Worm (Caenorhabditis elegans): ENCODE measurements around the gene C15C8.4.

Gene C15C8.4

DNA sequence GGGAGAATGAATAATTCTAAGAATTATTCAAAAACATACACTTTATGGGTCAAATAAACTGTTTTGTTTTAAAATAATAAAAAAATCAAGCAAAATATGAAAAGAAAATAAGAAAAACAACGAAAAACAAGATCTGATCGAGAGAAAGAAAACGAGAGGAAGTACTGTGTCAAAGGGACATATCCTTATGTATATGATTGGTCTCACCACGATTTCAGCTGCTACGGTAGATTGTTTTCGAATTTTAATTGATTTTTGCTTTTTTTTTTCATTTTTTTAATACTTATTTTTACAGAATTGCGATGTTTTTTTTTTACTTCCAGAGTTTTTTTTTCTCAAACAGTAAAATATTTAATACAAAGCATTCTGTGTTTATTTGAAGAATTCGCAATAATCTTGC, 50.5 kb downstream of the C15C8.4 start:
- TF ChIP-seq snpc-1.3 (tag; optimal IDR thresholded peaks at IDR 0.05; ENCODE audit: insufficient read depth): peak; percentile 18
- no peak for TF ChIP-seq aptf-2 (GFP tag; conservative IDR thresholded peaks at IDR 0.05)
- no peak for TF ChIP-seq F39B2.1 (GFP tag; IDR thresholded peaks at IDR 0.05)
- no peak for TF ChIP-seq tbx-9 (tag; optimal IDR thresholded peaks at IDR 0.05; ENCODE audit: borderline replicate concordance)
- TF ChIP-seq snpc-3.4 (tag; optimal IDR thresholded peaks at IDR 0.05): peak; percentile 0
- no peak for TF ChIP-seq efl-1 (GFP tag; optimal IDR thresholded peaks at IDR 0.05)
- no peak for TF ChIP-seq let-607 (tag; optimal IDR thresholded peaks at IDR 0.05)
- TF ChIP-seq F37B4.10 (GFP tag; IDR thresholded peaks at IDR 0.05): no peak
- no peak for TF ChIP-seq T07F8.4 (tag; optimal IDR thresholded peaks at IDR 0.05)
- TF ChIP-seq B0336.3 (GFP tag; IDR thresholded peaks at IDR 0.05): no peak
- no peak for TF ChIP-seq T26A5.8 (tag; optimal IDR thresholded peaks at IDR 0.05)
- no peak for TF ChIP-seq B0261.1 (tag; optimal IDR thresholded peaks at IDR 0.05)
- TF ChIP-seq madf-6 (GFP tag; IDR thresholded peaks at IDR 0.05): peak; percentile 87
- no peak for TF ChIP-seq bed-1 (GFP tag; IDR thresholded peaks at IDR 0.05)
- TF ChIP-seq ceh-91 (GFP tag; IDR thresholded peaks at IDR 0.05): peak; percentile 35; the same call in 1 of the 2 replicates
- no peak for TF ChIP-seq ztf-25 (GFP tag; IDR thresholded peaks at IDR 0.05)
- no peak for TF ChIP-seq akir-1 (GFP tag; optimal IDR thresholded peaks at IDR 0.05)
- no peak for TF ChIP-seq pbrm-1 (GFP tag; IDR thresholded peaks at IDR 0.05)
- TF ChIP-seq gei-17 (GFP tag; optimal IDR thresholded peaks at IDR 0.05): no peak
- TF ChIP-seq mxl-1 (tag; optimal IDR thresholded peaks at IDR 0.05): no peak
- no peak for TF ChIP-seq ztf-6 (GFP tag; IDR thresholded peaks at IDR 0.05)
- TF ChIP-seq madf-8 (GFP tag; conservative IDR thresholded peaks at IDR 0.05): peak; percentile 63
- no peak for TF ChIP-seq let-526 (GFP tag; IDR thresholded peaks at IDR 0.05)
- no peak for TF ChIP-seq egl-18 (GFP tag; IDR thresholded peaks at IDR 0.05)
- TF ChIP-seq hlh-12 (tag; optimal IDR thresholded peaks at IDR 0.05): no peak
- TF ChIP-seq F57C9.4 (tag; optimal IDR thresholded peaks at IDR 0.05): no peak
- TF ChIP-seq somi-1 (GFP tag; optimal IDR thresholded peaks at IDR 0.05): no peak
- TF ChIP-seq xnd-1 (tag; optimal IDR thresholded peaks at IDR 0.05): peak; percentile 75
- TF ChIP-seq mes-4 (tag; optimal IDR thresholded peaks at IDR 0.05): no peak
- no peak for TF ChIP-seq sea-2 (GFP tag; IDR thresholded peaks at IDR 0.05)
- TF ChIP-seq lsl-1 (GFP tag; optimal IDR thresholded peaks at IDR 0.05): peak; percentile 93
- peak; percentile 70 for TF ChIP-seq D2030.7 (GFP tag; IDR thresholded peaks at IDR 0.05)
- no peak for TF ChIP-seq F22D6.2 (tag; optimal IDR thresholded peaks at IDR 0.05)
- TF ChIP-seq F33H1.4 (GFP tag; IDR thresholded peaks at IDR 0.05): peak; percentile 91
- no peak for TF ChIP-seq madf-3 (GFP tag; IDR thresholded peaks at IDR 0.05)
- TF ChIP-seq hlh-26 (GFP tag; conservative IDR thresholded peaks at IDR 0.05): no peak
- no peak for TF ChIP-seq ceh-58 (GFP tag; IDR thresholded peaks at IDR 0.05)
- TF ChIP-seq ama-1 (optimal IDR thresholded peaks at IDR 0.05): no peak
- TF ChIP-seq ama-1 (GFP tag; optimal IDR thresholded peaks at IDR 0.05): no peak
- TF ChIP-seq atf-7 (tag; optimal IDR thresholded peaks at IDR 0.05): no peak
- no peak for TF ChIP-seq rcor-1 (GFP tag; IDR thresholded peaks at IDR 0.05)
- no peak for TF ChIP-seq Y95B8A.8 (GFP tag; IDR thresholded peaks at IDR 0.05)
- TF ChIP-seq mel-28 (tag; optimal IDR thresholded peaks at IDR 0.05; ENCODE audit: borderline replicate concordance): no peak
- TF ChIP-seq cebp-2 (GFP tag; IDR thresholded peaks at IDR 0.05): no peak
- no peak for TF ChIP-seq K11D2.4 (GFP tag; IDR thresholded peaks at IDR 0.05)
- TF ChIP-seq dox-1 (GFP tag; IDR thresholded peaks at IDR 0.05): peak; percentile 40; the same call in 1 of the 2 replicates
- no peak for TF ChIP-seq mcd-1 (GFP tag; IDR thresholded peaks at IDR 0.05)
- TF ChIP-seq hsf-1 (GFP tag; IDR thresholded peaks at IDR 0.05): no peak

All from whole organism, young adult.